Fruit fly (Drosophila melanogaster) whole organism, embryonic: ENCODE data around the gene Polr1D.
A peak's percentile ranks its signal among the peaks of the same experiment; 100 is the strongest.

ENCODE experiments used
- ATbp ChIP-seq: fragments of 200-800 bp; sonication (Bioruptor generic); optimal IDR thresholded peaks from 2 replicates; lab custom pipeline; 2017; ENCODE audit warnings: missing biosample characterization, mild to moderate bottlenecking, missing genetic modification characterization, missing genetic modification reagents
- Atf3 ChIP-seq: fragments of 200-800 bp; sonication (Bioruptor generic); optimal IDR thresholded peaks from 3 replicates; lab custom pipeline; 2016; ENCODE audit warnings: missing biosample characterization, missing genetic modification characterization
- CG10321 ChIP-seq: fragments of 200-800 bp; sonication (Bioruptor generic); IDR thresholded peaks from 2 replicates; pipeline ENCODE4 v1.3.6; 2022; ENCODE audit warnings: missing biosample characterization, missing genetic modification characterization
- CG10462 ChIP-seq: fragments of 200-800 bp; sonication (Bioruptor generic); optimal IDR thresholded peaks from 2 replicates; lab custom pipeline; 2016; ENCODE audit warnings: missing biosample characterization, missing genetic modification characterization
- CG10543 ChIP-seq: fragments of 200-800 bp; sonication (Bioruptor generic); optimal IDR thresholded peaks from 3 replicates; lab custom pipeline; 2017; ENCODE audit warnings: missing biosample characterization, mild to moderate bottlenecking, missing genetic modification characterization, moderate library complexity
- CG10979 ChIP-seq: fragments of 200-800 bp; sonication (Bioruptor generic); optimal IDR thresholded peaks from 2 replicates; lab custom pipeline; 2018; ENCODE audit warnings: missing biosample characterization, mild to moderate bottlenecking, missing genetic modification characterization, moderate library complexity
- CG11456 ChIP-seq: fragments of 200-800 bp; sonication (Bioruptor generic); IDR thresholded peaks from 3 replicates; pipeline ENCODE4 v1.3.6; 2022; ENCODE audit warnings: missing biosample characterization, missing genetic modification characterization
- CG11696 ChIP-seq: fragments of 200-800 bp; sonication (Bioruptor generic); IDR thresholded peaks from 2 replicates; pipeline ENCODE4 v1.3.6; 2022; ENCODE audit warnings: missing biosample characterization, missing genetic modification characterization
- CG12104 ChIP-seq: fragments of 200-800 bp; sonication (Bioruptor generic); optimal IDR thresholded peaks from 3 replicates; lab custom pipeline; 2016; ENCODE audit warnings: missing biosample characterization, missing genetic modification characterization
- CG13123 ChIP-seq: fragments of 200-800 bp; sonication (Bioruptor generic); optimal IDR thresholded peaks from 2 replicates; lab custom pipeline; 2016; ENCODE audit warnings: missing biosample characterization, missing genetic modification characterization
- CG13624 ChIP-seq: fragments of 200-800 bp; sonication (Bioruptor generic); optimal IDR thresholded peaks from 2 replicates; lab custom pipeline; 2016; ENCODE audit warnings: missing biosample characterization, missing genetic modification characterization
- CG14050 ChIP-seq: fragments of 200-800 bp; sonication (Bioruptor generic); IDR thresholded peaks from 3 replicates; pipeline ENCODE4 v1.3.6; 2022; ENCODE audit warnings: missing biosample characterization, missing genetic modification characterization
- CG15011 ChIP-seq: fragments of 200-800 bp; sonication (Bioruptor generic); optimal IDR thresholded peaks from 3 replicates; lab custom pipeline; 2018; ENCODE audit warnings: missing biosample characterization, mild to moderate bottlenecking, missing genetic modification characterization
- CG15514 ChIP-seq: fragments of 200-800 bp; sonication (Bioruptor generic); optimal IDR thresholded peaks from 3 replicates; lab custom pipeline; 2017; ENCODE audit warnings: missing biosample characterization, missing genetic modification characterization, mild to moderate bottlenecking, moderate library complexity, missing genetic modification reagents
- CG15696 ChIP-seq: fragments of 200-800 bp; sonication (Bioruptor generic); optimal IDR thresholded peaks from 2 replicates; lab custom pipeline; 2019; ENCODE audit warnings: missing biosample characterization, mild to moderate bottlenecking, missing genetic modification characterization, moderate library complexity
- CG17829 ChIP-seq: fragments of 200-800 bp; optimal IDR thresholded peaks from 2 replicates; lab custom pipeline; 2019; ENCODE audit warnings: missing biosample characterization, mild to moderate bottlenecking, missing genetic modification characterization, moderate library complexity
- CG31441 ChIP-seq: fragments of 200-800 bp; sonication (Bioruptor generic); IDR thresholded peaks from 2 replicates; pipeline ENCODE4 v1.3.6; 2022; ENCODE audit warnings: missing biosample characterization, missing genetic modification characterization
- CG42726 ChIP-seq: fragments of 200-800 bp; sonication (Bioruptor generic); IDR thresholded peaks from 2 replicates; pipeline ENCODE4 v1.3.6; 2022; ENCODE audit warnings: missing biosample characterization, missing genetic modification characterization; ENCODE audit not compliant: partially characterized antibody
- CG5180 ChIP-seq: fragments of 200-800 bp; sonication (Bioruptor generic); optimal IDR thresholded peaks from 3 replicates; lab custom pipeline; 2017; ENCODE audit warnings: missing biosample characterization, missing genetic modification characterization, mild to moderate bottlenecking, moderate library complexity, missing genetic modification reagents
- CG7987 ChIP-seq: fragments of 200-800 bp; sonication (Bioruptor generic); optimal IDR thresholded peaks from 2 replicates; lab custom pipeline; 2018; ENCODE audit warnings: missing biosample characterization, mild to moderate bottlenecking, missing genetic modification characterization, moderate library complexity
- CG8089 ChIP-seq: fragments of 200-800 bp; sonication (Bioruptor generic); optimal IDR thresholded peaks from 3 replicates; lab custom pipeline; 2016; ENCODE audit warnings: missing biosample characterization, missing genetic modification characterization
- CG8478 ChIP-seq: fragments of >200 bp; optimal IDR thresholded peaks from 2 replicates; lab custom pipeline; 2018
- Dip3 ChIP-seq: fragments of 200-800 bp; sonication (Bioruptor generic); optimal IDR thresholded peaks from 3 replicates; lab custom pipeline; 2016; ENCODE audit warnings: missing biosample characterization, missing genetic modification characterization
- Dref ChIP-seq: fragments of 200-800 bp; sonication (Bioruptor generic); IDR thresholded peaks from 2 replicates; pipeline ENCODE4 v1.3.6; 2022; ENCODE audit warnings: missing biosample characterization, missing genetic modification characterization
- Hr51 ChIP-seq, 2 experiments: fragments of 200-800 bp; sonication (Bioruptor generic); optimal IDR thresholded peaks; 2 replicates in 1 of 2; 3 replicates in 1 of 2; lab custom pipeline; 2016 to 2018; ENCODE audit warnings: missing biosample characterization in 2 of 2, missing genetic modification characterization in 2 of 2, mild to moderate bottlenecking in 1 of 2, moderate library complexity in 1 of 2
- Kr ChIP-seq: fragments of 200-800 bp; sonication (Bioruptor generic); optimal IDR thresholded peaks from 2 replicates; lab custom pipeline; 2017; ENCODE audit warnings: missing biosample characterization, mild to moderate bottlenecking, missing genetic modification characterization
- MTF-1 ChIP-seq: fragments of 200-800 bp; sonication (Bioruptor generic); optimal IDR thresholded peaks from 2 replicates; lab custom pipeline; 2018; ENCODE audit warnings: missing biosample characterization, mild to moderate bottlenecking, missing genetic modification characterization, borderline replicate concordance
- Six4 ChIP-seq: fragments of 200-800 bp; sonication (Bioruptor generic); optimal IDR thresholded peaks from 2 replicates; lab custom pipeline; 2016; ENCODE audit warnings: missing biosample characterization, missing genetic modification characterization
- Sox102F ChIP-seq: fragments of 200-800 bp; sonication (Bioruptor generic); optimal IDR thresholded peaks from 2 replicates; lab custom pipeline; 2018; ENCODE audit warnings: missing biosample characterization, mild to moderate bottlenecking, missing genetic modification characterization, moderate library complexity
- Tbp ChIP-seq: fragments of >200 bp; optimal IDR thresholded peaks from 2 replicates; lab custom pipeline; 2018; ENCODE audit warnings: missing biosample characterization, missing genetic modification characterization
- aop ChIP-seq: fragments of 200-800 bp; sonication (Bioruptor generic); IDR thresholded peaks from 2 replicates; pipeline ENCODE4 v1.3.6; 2022; ENCODE audit warnings: missing biosample characterization, missing genetic modification characterization
- caup ChIP-seq: fragments of 200-800 bp; sonication (Bioruptor generic); optimal IDR thresholded peaks from 3 replicates; lab custom pipeline; 2017; ENCODE audit warnings: missing biosample characterization, mild to moderate bottlenecking, missing genetic modification characterization, moderate library complexity; ENCODE audit not compliant: severe bottlenecking
- chm ChIP-seq: fragments of 200-800 bp; sonication (Bioruptor generic); IDR thresholded peaks from 2 replicates; pipeline ENCODE4 v1.3.6; 2022; ENCODE audit warnings: missing biosample characterization, missing genetic modification characterization
- croc ChIP-seq: fragments of 200-800 bp; sonication (Bioruptor generic); conservative IDR thresholded peaks from 3 replicates; pipeline ENCODE4 v1.3.6; 2022; ENCODE audit warnings: missing biosample characterization, missing genetic modification characterization
- ftz-f1 ChIP-seq: fragments of 200-800 bp; sonication (Bioruptor generic); optimal IDR thresholded peaks from 2 replicates; lab custom pipeline; 2016; ENCODE audit warnings: missing biosample characterization, missing genetic modification characterization
- gce ChIP-seq: fragments of 200-800 bp; sonication (Bioruptor generic); IDR thresholded peaks from 3 replicates; pipeline ENCODE4 v1.3.6; 2022; ENCODE audit warnings: missing biosample characterization, missing genetic modification characterization
- grn ChIP-seq: fragments of 200-800 bp; sonication (Bioruptor generic); optimal IDR thresholded peaks from 3 replicates; lab custom pipeline; 2017; ENCODE audit warnings: missing biosample characterization, missing genetic modification characterization
- klu ChIP-seq: fragments of 200-800 bp; sonication (Bioruptor generic); IDR thresholded peaks from 2 replicates; pipeline ENCODE4 v1.3.6; 2022; ENCODE audit warnings: missing biosample characterization, missing genetic modification characterization
- mld ChIP-seq: fragments of 200-800 bp; sonication (Bioruptor generic); IDR thresholded peaks from 3 replicates; pipeline ENCODE4 v1.3.6; 2022; ENCODE audit warnings: missing biosample characterization, missing genetic modification characterization; ENCODE audit not compliant: partially characterized antibody
- oc ChIP-seq: fragments of 200-800 bp; sonication (Bioruptor generic); optimal IDR thresholded peaks from 2 replicates; lab custom pipeline; 2018; ENCODE audit warnings: missing biosample characterization, mild to moderate bottlenecking, missing genetic modification characterization, moderate library complexity
- phol ChIP-seq: fragments of 200-800 bp; sonication (Bioruptor generic); optimal IDR thresholded peaks from 3 replicates; lab custom pipeline; 2018; ENCODE audit warnings: missing biosample characterization, mild to moderate bottlenecking, missing genetic modification characterization, moderate library complexity
- prd ChIP-seq, 3 experiments: fragments of >200 bp in 2 of 3; fragments of 200-800 bp in 1 of 3; sonication (Bioruptor generic) in 1 of 3; optimal IDR thresholded peaks in 2 of 3; IDR thresholded peaks in 1 of 3; 2 replicates in 2 of 3; 3 replicates in 1 of 3; pipeline versions ENCODE4 v1.3.6 to Lab custom; 2017 to 2022; ENCODE audit warnings: missing biosample characterization in 1 of 3, missing genetic modification characterization in 1 of 3
- pros ChIP-seq: fragments of 200-800 bp; sonication (Bioruptor generic); optimal IDR thresholded peaks from 3 replicates; lab custom pipeline; 2019; ENCODE audit warnings: missing biosample characterization, mild to moderate bottlenecking, missing genetic modification characterization, moderate library complexity
- repo ChIP-seq: fragments of 200-800 bp; sonication (Bioruptor generic); optimal IDR thresholded peaks from 2 replicates; lab custom pipeline; 2016; ENCODE audit warnings: missing biosample characterization, missing genetic modification characterization
- salm ChIP-seq: fragments of 200-800 bp; sonication (Bioruptor generic); optimal IDR thresholded peaks from 2 replicates; lab custom pipeline; 2018; ENCODE audit warnings: missing biosample characterization, mild to moderate bottlenecking, missing genetic modification characterization
- sd ChIP-seq: fragments of 200-800 bp; sonication (Bioruptor generic); optimal IDR thresholded peaks from 3 replicates; lab custom pipeline; 2018; ENCODE audit warnings: missing biosample characterization, mild to moderate bottlenecking, missing genetic modification characterization, moderate library complexity
- unpg ChIP-seq: fragments of 200-800 bp; sonication (Bioruptor generic); optimal IDR thresholded peaks from 3 replicates; lab custom pipeline; 2018; ENCODE audit warnings: missing biosample characterization, mild to moderate bottlenecking, missing genetic modification characterization, moderate library complexity
- usp ChIP-seq: fragments of >200 bp; optimal IDR thresholded peaks from 2 replicates; lab custom pipeline; 2017; ENCODE audit warnings: missing biosample characterization, missing genetic modification characterization

Gene Polr1D

dm6 chr2L:19164933-19165813, 30.1 kb upstream of the Polr1D start (continued):
- TF ChIP-seq phol (tag; lab: Kevin White, UChicago) (peak; percentile 97), prd (optimal IDR thresholded peaks at IDR 0.05; lab: Kevin White, UChicago) (no peak), prd (GFP tag; IDR thresholded peaks at IDR 0.05; lab: Robert Waterston, UW) (peak; percentile 99), Dref (GFP tag; lab: Robert Waterston, UW) (no peak; the same call in 1 of the 2 replicates), Hr51 (GFP tag; optimal IDR thresholded peaks at IDR 0.05; lab: Kevin White, UChicago) (peak; percentile 92 to 97), mld (GFP tag; lab: Robert Waterston, UW) (no peak), CG5180 (GFP tag; lab: Kevin White, UChicago) (peak; percentile 89), ATbp (GFP tag; lab: Kevin White, UChicago) (peak; percentile 97), CG13624 (GFP tag; lab: Kevin White, UChicago) (peak; percentile 97), grn (GFP tag; lab: Kevin White, UChicago) (peak; percentile 80), CG8478 (lab: Kevin White, UChicago) (no peak), repo (peak; percentile 93), CG8089 (GFP tag; lab: Kevin White, UChicago) (peak; percentile 89), oc (tag; lab: Kevin White, UChicago) (peak; percentile 98), CG10321 (peak; percentile 81), pros (GFP tag; lab: Kevin White, UChicago) (peak; percentile 57), ftz-f1 (GFP tag; lab: Kevin White, UChicago) (peak; percentile 56), chm (peak; percentile 97), CG13123 (GFP tag; lab: Kevin White, UChicago) (peak; percentile 93), CG17829 (tag; lab: Kevin White, UChicago) (peak; percentile 98), sd (peak; percentile 76), klu (GFP tag; lab: Robert Waterston, UW) (peak; percentile 92), Sox102F (GFP tag; lab: Kevin White, UChicago) (peak; percentile 99), gce (GFP tag; lab: Robert Waterston, UW) (peak; percentile 96), Six4 (GFP tag; lab: Kevin White, UChicago) (peak; percentile 97), salm (peak; percentile 95), croc (GFP tag; lab: Robert Waterston, UW) (peak; percentile 96), aop (peak; percentile 90), Atf3 (GFP tag; lab: Kevin White, UChicago) (peak; percentile 89), CG15011 (GFP tag; lab: Kevin White, UChicago) (peak; percentile 95), caup (GFP tag; lab: Kevin White, UChicago) (peak; percentile 95), CG7987 (GFP tag; lab: Kevin White, UChicago) (peak; percentile 86), CG12104 (GFP tag; lab: Kevin White, UChicago) (peak; percentile 90), CG15514 (GFP tag; lab: Kevin White, UChicago) (peak; percentile 93), CG10979 (peak; percentile 98), Dip3 (peak; percentile 91), Kr (no peak), unpg (peak; percentile 98), CG11456 (peak; percentile 95), CG15696 (tag; lab: Kevin White, UChicago) (peak; percentile 91), CG42726 (0 out of 2 replicates have a peak, but pooled peaks have one; percentile 15), CG11696 (GFP tag; lab: Robert Waterston, UW) (peak; percentile 94), CG31441 (GFP tag; lab: Robert Waterston, UW) (peak; percentile 98), CG14050 (GFP tag; lab: Robert Waterston, UW) (peak; percentile 93), CG10462 (GFP tag; lab: Kevin White, UChicago) (peak; percentile 96), CG10543 (GFP tag; lab: Kevin White, UChicago) (peak; percentile 91), MTF-1 (GFP tag; lab: Kevin White, UChicago) (peak; percentile 95), usp (no peak), Tbp (GFP tag; lab: Kevin White, UChicago) (no peak)
